Fruit fly (Drosophila melanogaster) Kc167 (cell line): Measurements from ENCODE around the gene Msp300.

ENCODE experiments used
- Myc ChIP-seq: fragments of >200 bp; optimal IDR thresholded peaks from 2 replicates; lab custom pipeline; 2017; ENCODE audit warnings: missing external identifiers
- insv ChIP-seq: fragments of >200 bp; optimal IDR thresholded peaks from 3 replicates; lab custom pipeline; 2018; ENCODE audit warnings: missing external identifiers
- psq ChIP-seq: fragments of >200 bp; optimal IDR thresholded peaks from 2 replicates; lab custom pipeline; 2017; ENCODE audit warnings: missing external identifiers
- ttk ChIP-seq: sonication (Bioruptor generic); optimal IDR thresholded peaks from 2 replicates; lab custom pipeline; 2017; ENCODE audit warnings: missing external identifiers

DNA sequence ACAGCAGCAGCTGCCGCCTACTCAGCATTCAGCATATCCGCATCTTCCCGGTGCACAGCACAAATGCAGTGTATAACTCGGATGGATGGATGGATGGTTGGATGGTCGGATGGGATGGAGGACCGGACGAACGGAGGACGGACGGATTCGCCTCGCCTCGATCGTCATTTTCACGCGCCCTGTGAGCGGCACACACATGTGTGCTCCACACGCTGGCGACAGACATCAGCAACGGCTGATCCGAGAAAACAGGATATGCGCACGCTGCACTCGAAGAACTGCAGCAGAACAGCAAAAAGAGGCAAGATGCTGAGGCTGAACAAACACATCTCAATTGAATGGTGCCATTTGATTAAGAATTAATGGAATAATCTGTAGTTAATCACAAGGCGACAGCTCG is 131.5 kb downstream of the Msp300 start:
- TF ChIP-seq insv (lab: Kevin White, UChicago) (no peak), psq (lab: Kevin White, UChicago) (no peak), ttk (lab: Kevin White, UChicago) (no peak), Myc (lab: Kevin White, UChicago) (no peak)
